Fruit fly (Drosophila melanogaster) whole organism, adult: ENCODE measurements around the gene Lkr.

ENCODE experiments used
- CG11617 ChIP-seq: fragments of 200-800 bp; sonication (Bioruptor generic); optimal IDR thresholded peaks from 2 replicates; lab custom pipeline; 2017; ENCODE audit warnings: mild to moderate bottlenecking, missing biosample characterization, missing genetic modification reagents, missing genetic modification characterization
- CG12768 ChIP-seq: fragments of 200-800 bp; sonication (Bioruptor generic); optimal IDR thresholded peaks from 2 replicates; lab custom pipeline; 2017; ENCODE audit warnings: missing biosample characterization, missing genetic modification characterization, mild to moderate bottlenecking, moderate library complexity, missing genetic modification reagents
- CG14711 ChIP-seq: fragments of 200-800 bp; sonication (Bioruptor generic); optimal IDR thresholded peaks from 2 replicates; lab custom pipeline; 2018; ENCODE audit warnings: missing biosample characterization, mild to moderate bottlenecking, missing genetic modification characterization, moderate library complexity
- CG1620 ChIP-seq: fragments of 200-800 bp; sonication (Bioruptor generic); optimal IDR thresholded peaks from 2 replicates; lab custom pipeline; 2016; ENCODE audit warnings: missing biosample characterization, missing genetic modification characterization
- CG5204 ChIP-seq: fragments of 200-800 bp; sonication (Bioruptor generic); optimal IDR thresholded peaks from 2 replicates; lab custom pipeline; 2016; ENCODE audit warnings: missing biosample characterization, missing genetic modification characterization
- CG7045 ChIP-seq: fragments of 200-800 bp; sonication (Bioruptor generic); optimal IDR thresholded peaks from 2 replicates; lab custom pipeline; 2017; ENCODE audit warnings: missing biosample characterization, mild to moderate bottlenecking, missing genetic modification characterization
- CG7101 ChIP-seq: fragments of 200-800 bp; sonication (Bioruptor generic); optimal IDR thresholded peaks from 2 replicates; lab custom pipeline; 2018; ENCODE audit warnings: missing biosample characterization, mild to moderate bottlenecking, missing genetic modification characterization, moderate library complexity
- cic ChIP-seq: fragments of 200-800 bp; sonication (Bioruptor generic); optimal IDR thresholded peaks from 2 replicates; lab custom pipeline; 2017; ENCODE audit warnings: missing biosample characterization, mild to moderate bottlenecking, missing genetic modification characterization, moderate library complexity
- kay ChIP-seq: fragments of 200-800 bp; sonication (Bioruptor generic); peaks from one replicate; lab custom pipeline; 2016; ENCODE audit warnings: missing biosample characterization, missing genetic modification characterization, borderline replicate concordance
- pad ChIP-seq: fragments of 200-800 bp; sonication (Bioruptor generic); optimal IDR thresholded peaks from 3 replicates; lab custom pipeline; 2017; ENCODE audit warnings: missing biosample characterization, missing genetic modification characterization, mild to moderate bottlenecking, moderate library complexity, missing genetic modification reagents

DNA sequence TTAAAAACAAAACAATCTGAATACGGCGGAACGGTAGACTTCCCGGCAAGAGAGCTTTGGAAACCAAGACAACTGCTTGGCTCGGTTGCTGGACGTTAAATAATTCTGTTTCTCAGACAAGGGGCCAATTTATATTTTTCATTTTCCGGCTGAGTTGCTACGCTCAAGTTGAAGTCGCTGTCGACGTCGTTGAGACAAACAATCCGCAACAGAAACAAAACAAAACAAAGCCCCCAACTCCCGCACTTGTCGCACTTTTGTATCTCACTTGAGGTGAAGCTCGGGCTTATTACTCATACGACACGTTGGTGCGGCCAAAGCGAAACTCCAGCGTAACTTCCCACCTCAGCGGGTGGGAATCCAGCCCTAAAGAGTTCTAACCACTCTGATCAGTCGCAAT is 6.5 kb upstream of the Lkr start, which contains the start of gene CG13285:
- no peak for TF ChIP-seq pad
- no peak for TF ChIP-seq kay (GFP tag; lab: Kevin White, UChicago)
- no peak for TF ChIP-seq CG12768
- no peak for TF ChIP-seq CG7045 (GFP tag; lab: Kevin White, UChicago)
- TF ChIP-seq CG1620 (GFP tag; lab: Kevin White, UChicago), result no peak
- TF ChIP-seq CG14711 (tag; lab: Kevin White, UChicago), result no peak
- no peak for TF ChIP-seq CG5204 (GFP tag; lab: Kevin White, UChicago)
- no peak for TF ChIP-seq CG7101 (tag; lab: Kevin White, UChicago)
- no peak for TF ChIP-seq CG11617 (GFP tag; lab: Kevin White, UChicago)
- no peak for TF ChIP-seq cic (GFP tag; lab: Kevin White, UChicago)
